Fruit fly (Drosophila melanogaster) whole organism, adult: ENCODE data around the gene org-1.

Experiments used
- CG11617 ChIP-seq: fragments of 200-800 bp; sonication (Bioruptor generic); optimal IDR thresholded peaks from 2 replicates; lab custom pipeline; 2017; ENCODE audit warnings: mild to moderate bottlenecking, missing biosample characterization, missing genetic modification reagents, missing genetic modification characterization
- CG12768 ChIP-seq: fragments of 200-800 bp; sonication (Bioruptor generic); optimal IDR thresholded peaks from 2 replicates; lab custom pipeline; 2017; ENCODE audit warnings: missing biosample characterization, missing genetic modification characterization, mild to moderate bottlenecking, moderate library complexity, missing genetic modification reagents
- CG14711 ChIP-seq: fragments of 200-800 bp; sonication (Bioruptor generic); optimal IDR thresholded peaks from 2 replicates; lab custom pipeline; 2018; ENCODE audit warnings: missing biosample characterization, mild to moderate bottlenecking, missing genetic modification characterization, moderate library complexity
- CG1620 ChIP-seq: fragments of 200-800 bp; sonication (Bioruptor generic); optimal IDR thresholded peaks from 2 replicates; lab custom pipeline; 2016; ENCODE audit warnings: missing biosample characterization, missing genetic modification characterization
- CG33017 ChIP-seq: fragments of 200-800 bp; sonication (Bioruptor generic); optimal IDR thresholded peaks from 2 replicates; lab custom pipeline; 2018; ENCODE audit warnings: missing biosample characterization, mild to moderate bottlenecking, missing genetic modification characterization, moderate library complexity
- CG5204 ChIP-seq: fragments of 200-800 bp; sonication (Bioruptor generic); optimal IDR thresholded peaks from 2 replicates; lab custom pipeline; 2016; ENCODE audit warnings: missing biosample characterization, missing genetic modification characterization
- CG7045 ChIP-seq: fragments of 200-800 bp; sonication (Bioruptor generic); optimal IDR thresholded peaks from 2 replicates; lab custom pipeline; 2017; ENCODE audit warnings: missing biosample characterization, mild to moderate bottlenecking, missing genetic modification characterization
- CG7101 ChIP-seq: fragments of 200-800 bp; sonication (Bioruptor generic); optimal IDR thresholded peaks from 2 replicates; lab custom pipeline; 2018; ENCODE audit warnings: missing biosample characterization, mild to moderate bottlenecking, missing genetic modification characterization, moderate library complexity
- Clk ChIP-seq: fragments of 200-800 bp; sonication (Bioruptor generic); optimal IDR thresholded peaks from 2 replicates; lab custom pipeline; 2017; ENCODE audit warnings: missing biosample characterization, missing genetic modification characterization
- Crg-1 ChIP-seq: fragments of 200-800 bp; sonication (Bioruptor generic); optimal IDR thresholded peaks from 2 replicates; lab custom pipeline; 2016; ENCODE audit warnings: missing biosample characterization, missing genetic modification characterization
- Hr96 ChIP-seq: fragments of 200-800 bp; sonication (Bioruptor generic); optimal IDR thresholded peaks from 2 replicates; lab custom pipeline; 2016; ENCODE audit warnings: missing biosample characterization, missing genetic modification characterization
- Mnt ChIP-seq: fragments of 200-800 bp; sonication (Bioruptor generic); optimal IDR thresholded peaks from 2 replicates; lab custom pipeline; 2016; ENCODE audit warnings: missing biosample characterization, mild to moderate bottlenecking, missing genetic modification characterization
- bab1 ChIP-seq: fragments of 200-800 bp; sonication (Bioruptor generic); optimal IDR thresholded peaks from 3 replicates; lab custom pipeline; 2019; ENCODE audit warnings: missing biosample characterization, mild to moderate bottlenecking, missing genetic modification characterization, moderate library complexity
- cic ChIP-seq: fragments of 200-800 bp; sonication (Bioruptor generic); optimal IDR thresholded peaks from 2 replicates; lab custom pipeline; 2017; ENCODE audit warnings: missing biosample characterization, mild to moderate bottlenecking, missing genetic modification characterization, moderate library complexity
- cnc ChIP-seq, 2 experiments: fragments of >200 bp; optimal IDR thresholded peaks; 2 replicates each; lab custom pipeline; 2017
- kay ChIP-seq: fragments of 200-800 bp; sonication (Bioruptor generic); peaks from one replicate; lab custom pipeline; 2016; ENCODE audit warnings: missing biosample characterization, missing genetic modification characterization, borderline replicate concordance
- ovo ChIP-seq: fragments of 200-800 bp; sonication (Bioruptor generic); optimal IDR thresholded peaks from 2 replicates; lab custom pipeline; 2016; ENCODE audit warnings: missing biosample characterization, missing genetic modification characterization
- pad ChIP-seq: fragments of 200-800 bp; sonication (Bioruptor generic); optimal IDR thresholded peaks from 3 replicates; lab custom pipeline; 2017; ENCODE audit warnings: missing biosample characterization, missing genetic modification characterization, mild to moderate bottlenecking, moderate library complexity, missing genetic modification reagents
- tj ChIP-seq: fragments of 200-800 bp; sonication (Bioruptor generic); optimal IDR thresholded peaks from 3 replicates; lab custom pipeline; 2017; ENCODE audit warnings: missing biosample characterization, mild to moderate bottlenecking, missing genetic modification characterization, moderate library complexity
- toe ChIP-seq: fragments of 200-800 bp; sonication (Bioruptor generic); optimal IDR thresholded peaks from 2 replicates; lab custom pipeline; 2016; ENCODE audit warnings: missing biosample characterization, missing genetic modification characterization

The org-1 gene

DNA sequence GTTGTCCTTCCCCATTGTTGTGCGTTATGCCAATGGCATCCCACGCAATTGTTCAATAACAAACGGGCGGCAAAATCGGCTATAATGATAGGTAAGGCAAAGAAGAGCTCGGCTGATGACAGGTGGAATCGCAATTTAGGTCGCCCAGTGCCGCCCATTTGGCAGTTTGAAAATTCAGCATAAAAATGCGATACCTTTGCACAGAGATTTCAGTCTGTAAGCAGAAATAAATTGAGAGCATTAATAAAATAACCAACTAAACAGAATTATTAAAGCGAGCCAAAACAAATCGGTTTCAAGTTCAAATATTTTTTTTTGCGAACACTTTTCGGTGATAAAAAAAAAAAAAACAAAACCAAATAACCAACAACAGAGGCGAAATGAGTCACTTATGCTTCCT lies 28.8 kb upstream of the org-1 start, which contains the start of gene CG33223:
Gene CG33223 (minus strand): TSS at position 215 of the 400 bp plus-strand sequence.
- peak; percentile 81 for TF ChIP-seq bab1 (GFP tag; lab: Kevin White, UChicago)
- TF ChIP-seq CG7045 (GFP tag; lab: Kevin White, UChicago) = no peak
- no peak for TF ChIP-seq CG5204 (GFP tag; lab: Kevin White, UChicago)
- peak; percentile 10 for TF ChIP-seq CG1620 (GFP tag; lab: Kevin White, UChicago)
- peak; percentile 92 for TF ChIP-seq tj (GFP tag; lab: Kevin White, UChicago)
- TF ChIP-seq cic (GFP tag; lab: Kevin White, UChicago) = no peak
- no peak for TF ChIP-seq Mnt (GFP tag; lab: Kevin White, UChicago)
- no peak for TF ChIP-seq CG14711 (tag; lab: Kevin White, UChicago)
- no peak for TF ChIP-seq CG11617 (GFP tag; lab: Kevin White, UChicago)

DNA sequence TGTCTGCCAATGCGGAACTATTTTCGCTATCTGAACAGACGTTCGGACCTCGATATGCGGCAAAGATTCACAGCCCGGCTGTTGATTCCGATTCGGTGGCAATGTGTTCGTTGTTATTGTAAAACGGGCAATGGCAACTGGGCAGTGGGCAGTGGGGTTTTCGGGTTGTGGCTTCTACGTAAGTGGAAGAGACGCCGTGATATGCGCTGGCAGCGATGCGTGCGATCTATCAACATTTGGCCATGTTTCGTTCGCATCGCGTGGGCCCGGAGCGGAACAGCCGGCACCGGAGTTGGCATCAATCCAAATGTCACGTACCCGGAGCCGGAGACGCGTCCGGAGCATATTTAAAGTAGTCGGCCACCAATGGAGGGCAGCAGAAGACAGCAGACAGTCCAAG lies 26.6 kb upstream of the org-1 start, which contains the start of gene Cp38:
Gene Cp38 (plus strand): TSS at position 376 of the 400 bp plus-strand sequence.
- TF ChIP-seq toe (no peak), bab1 (GFP tag; lab: Kevin White, UChicago) (peak; percentile 95), tj (GFP tag; lab: Kevin White, UChicago) (peak; percentile 8)

- TF ChIP-seq tj (GFP tag; lab: Kevin White, UChicago) (no peak), Clk (no peak), pad (GFP tag; lab: Kevin White, UChicago) (no peak), Crg-1 (GFP tag; lab: Kevin White, UChicago) (peak; percentile 81), CG5204 (GFP tag; lab: Kevin White, UChicago) (no peak), CG1620 (GFP tag; lab: Kevin White, UChicago) (peak; percentile 65), cnc (optimal IDR thresholded peaks at IDR 0.05; lab: Kevin White, UChicago) (no peak), CG7045 (GFP tag; lab: Kevin White, UChicago) (no peak), Mnt (GFP tag; lab: Kevin White, UChicago) (no peak), bab1 (GFP tag; lab: Kevin White, UChicago) (peak; percentile 94), CG7101 (no peak), toe (no peak)
Measured at dm6 chrX:8479031-8479568, 24.2 kb upstream of the org-1 start, which contains the start of gene Cp36. Gene Cp36 (plus strand): TSS chrX:8479319.

DNA sequence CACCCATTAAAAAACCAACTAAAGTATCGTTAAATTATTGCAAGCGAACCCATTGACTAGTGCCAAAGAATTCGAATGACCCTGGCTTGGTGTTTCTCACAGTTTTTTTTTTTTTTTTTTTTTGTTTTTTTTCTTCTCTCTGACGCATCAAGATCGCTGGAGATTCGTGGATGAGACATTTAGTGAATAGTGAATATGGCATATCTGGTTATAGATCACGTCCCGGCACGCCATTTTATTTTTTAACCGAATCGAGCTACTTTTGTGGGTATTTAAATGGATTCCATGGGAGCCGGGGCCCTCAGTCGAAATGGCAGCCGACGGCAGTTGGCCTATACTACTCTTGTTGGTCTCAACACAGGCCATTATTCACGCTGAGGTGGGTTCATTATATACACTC lies 21.9 kb upstream of the org-1 start, which contains the start of gene Cp7Fc:
Gene Cp7Fc (plus strand): TSS at position 301 of the 400 bp plus-strand sequence.
- peak; percentile 8 for TF ChIP-seq Crg-1 (GFP tag; lab: Kevin White, UChicago)
- TF ChIP-seq CG1620 (GFP tag; lab: Kevin White, UChicago) = no peak
- peak; percentile 16 for TF ChIP-seq bab1 (GFP tag; lab: Kevin White, UChicago)

DNA sequence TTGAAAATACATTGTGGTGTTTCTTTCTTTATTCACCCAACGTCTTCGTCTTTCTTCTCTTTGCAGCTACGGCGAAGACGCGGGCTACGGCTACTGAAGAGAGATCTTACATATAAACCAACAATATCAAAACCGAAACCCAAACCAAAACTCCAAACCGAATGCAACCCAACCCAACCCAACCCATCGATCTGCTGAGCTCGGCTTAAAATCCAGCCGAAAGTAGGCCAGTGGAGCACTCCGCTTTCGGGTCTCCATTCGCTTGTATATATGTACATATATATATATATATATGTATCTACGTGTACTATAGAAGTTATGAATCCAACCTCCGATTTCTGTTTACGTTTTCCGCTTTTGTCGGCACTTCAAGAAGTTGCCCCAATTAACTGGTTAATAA lies 20.8 kb upstream of the org-1 start:
- TF ChIP-seq tj (GFP tag; lab: Kevin White, UChicago) (peak; percentile 93), Clk (no peak), CG11617 (GFP tag; lab: Kevin White, UChicago) (no peak)

DNA sequence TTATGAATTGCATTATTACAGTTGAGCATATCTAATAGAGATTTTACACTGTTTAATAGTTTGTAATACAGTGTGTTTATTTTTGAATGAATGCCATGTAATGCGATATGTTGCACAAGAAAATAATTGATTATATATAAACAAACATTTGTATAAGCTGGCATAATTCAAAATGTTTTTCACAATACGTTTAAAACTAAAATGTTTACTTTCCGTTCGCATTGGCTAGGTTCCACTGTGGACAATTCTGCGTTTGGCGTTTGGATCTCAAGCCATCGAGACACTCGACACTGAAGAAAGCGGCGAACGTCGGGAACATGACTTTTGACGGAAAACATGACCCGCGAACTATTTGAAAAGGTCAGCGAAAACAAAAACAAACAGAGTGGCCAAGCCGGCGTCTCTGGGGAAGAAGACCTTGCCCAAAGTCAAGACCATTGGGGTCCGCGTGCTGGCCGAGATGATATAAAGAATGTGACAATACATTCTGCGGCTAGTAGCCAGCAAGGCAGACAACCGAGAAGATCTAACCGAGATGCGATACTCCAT lies 18.5 kb upstream of the org-1 start, which contains the start of gene Cp7Fb:
Gene Cp7Fb (plus strand): TSS at position 499 of the 549 bp plus-strand sequence.
- TF ChIP-seq CG11617 (GFP tag; lab: Kevin White, UChicago) (no peak), Clk (no peak), Crg-1 (GFP tag; lab: Kevin White, UChicago) (peak; percentile 56), ovo (GFP tag; lab: Kevin White, UChicago) (no peak), pad (GFP tag; lab: Kevin White, UChicago) (no peak), Mnt (GFP tag; lab: Kevin White, UChicago) (no peak), kay (GFP tag; lab: Kevin White, UChicago) (no peak), CG33017 (no peak), CG1620 (GFP tag; lab: Kevin White, UChicago) (peak; percentile 50), cic (GFP tag; lab: Kevin White, UChicago) (no peak), CG12768 (GFP tag; lab: Kevin White, UChicago) (no peak), tj (GFP tag; lab: Kevin White, UChicago) (peak; percentile 35), Hr96 (GFP tag; lab: Kevin White, UChicago) (no peak), CG7045 (GFP tag; lab: Kevin White, UChicago) (no peak), CG14711 (tag; lab: Kevin White, UChicago) (peak; percentile 35), CG5204 (GFP tag; lab: Kevin White, UChicago) (no peak), bab1 (GFP tag; lab: Kevin White, UChicago) (peak; percentile 99), cnc (optimal IDR thresholded peaks at IDR 0.05; lab: Kevin White, UChicago) (no peak), CG7101 (no peak), toe (no peak)

DNA sequence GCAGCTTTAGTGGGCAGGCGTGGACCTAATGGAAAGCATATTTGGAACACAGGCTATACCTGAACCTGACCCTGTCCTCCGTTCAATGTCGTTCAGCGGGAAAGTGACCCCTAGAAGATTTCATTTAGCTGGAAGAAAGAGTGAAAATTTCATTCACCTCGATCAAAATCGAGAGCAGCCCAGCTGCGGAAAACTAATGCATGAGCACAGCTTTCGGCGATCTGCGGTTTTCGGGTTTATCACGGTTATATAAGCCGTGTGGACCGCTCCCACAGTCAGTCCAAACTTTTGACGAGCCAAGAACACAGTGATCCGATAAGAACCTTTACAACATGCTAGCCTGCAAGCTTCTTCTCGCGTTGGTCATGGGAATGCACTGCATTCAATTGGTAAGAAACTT lies 15.7 kb upstream of the org-1 start, which contains the start of gene Cp7Fa:
Gene Cp7Fa (plus strand): TSS at position 301 of the 400 bp plus-strand sequence.
- TF ChIP-seq CG1620 (GFP tag; lab: Kevin White, UChicago) = peak; percentile 4
- peak; percentile 20 for TF ChIP-seq bab1 (GFP tag; lab: Kevin White, UChicago)
- no peak for TF ChIP-seq Clk
